Fruit fly (Drosophila melanogaster): Measurements from ENCODE around the gene Ir75b.

Gene Ir75b

dm6 chr3L:17804511-17804910, 15.5 kb downstream of the Ir75b start, which contains the start of gene ais:
ais (minus strand) TSS chr3L:17804715.
- TF ChIP-seq lz (GFP tag; optimal IDR thresholded peaks at IDR 0.05) (peak; percentile 23), Sox14 (GFP tag; optimal IDR thresholded peaks at IDR 0.05) (no peak), cyc (GFP tag; optimal IDR thresholded peaks at IDR 0.05) (no peak), CG34406 (GFP tag; optimal IDR thresholded peaks at IDR 0.05) (peak; percentile 9), CG31627 (GFP tag; optimal IDR thresholded peaks at IDR 0.05) (peak; percentile 10), CG6792 (GFP tag; optimal IDR thresholded peaks at IDR 0.05) (no peak), esn (GFP tag; optimal IDR thresholded peaks at IDR 0.05) (peak; percentile 41), OdsH (GFP tag; optimal IDR thresholded peaks at IDR 0.05) (peak; percentile 42), Sox15 (GFP tag; optimal IDR thresholded peaks at IDR 0.05) (no peak), Hr39 (GFP tag; optimal IDR thresholded peaks at IDR 0.05) (peak; percentile 28), acj6 (GFP tag; optimal IDR thresholded peaks at IDR 0.05) (peak; percentile 17)

- TF ChIP-seq Hr39 (GFP tag; optimal IDR thresholded peaks at IDR 0.05): peak; percentile 15
- TF ChIP-seq eg (GFP tag; IDR thresholded peaks at IDR 0.05): peak; percentile 34; the same call in 2 of the 3 replicates
- TF ChIP-seq Hr4 (GFP tag; optimal IDR thresholded peaks at IDR 0.05): no peak
- TF ChIP-seq CG31627 (GFP tag; optimal IDR thresholded peaks at IDR 0.05): peak; percentile 13
- TF ChIP-seq CG10669 (GFP tag; optimal IDR thresholded peaks at IDR 0.05): no peak
- TF ChIP-seq fkh (GFP tag; optimal IDR thresholded peaks at IDR 0.05): peak; percentile 82
- TF ChIP-seq CG6854 (GFP tag; optimal IDR thresholded peaks at IDR 0.05): no peak
- TF ChIP-seq CG7368 (GFP tag; optimal IDR thresholded peaks at IDR 0.05): peak; percentile 23
- peak; percentile 14 for TF ChIP-seq lz (GFP tag; optimal IDR thresholded peaks at IDR 0.05)
- TF ChIP-seq cyc (GFP tag; optimal IDR thresholded peaks at IDR 0.05): peak; percentile 30
Measured at dm6 chr3L:17802107-17802506, 17.9 kb downstream of the Ir75b start, which contains the start of gene NUCB1. NUCB1 (minus strand) TSS chr3L:17802279.

dm6 chr3L:17797494-17797893, 22.5 kb downstream of the Ir75b start, which contains the start of gene CG42816:
CG42816 (minus strand) TSS chr3L:17797594.
- TF ChIP-seq CG32006 (GFP tag; optimal IDR thresholded peaks at IDR 0.05) (no peak), fd85E (GFP tag; optimal IDR thresholded peaks at IDR 0.05) (no peak), Met (GFP tag; optimal IDR thresholded peaks at IDR 0.05) (no peak), eg (GFP tag; IDR thresholded peaks at IDR 0.05) (no peak), CG16779 (tag; optimal IDR thresholded peaks at IDR 0.05) (no peak), Eip93F (GFP tag; optimal IDR thresholded peaks at IDR 0.05) (no peak), acj6 (GFP tag; optimal IDR thresholded peaks at IDR 0.05) (no peak), CG1621 (tag; optimal IDR thresholded peaks at IDR 0.05) (no peak), ss (GFP tag; optimal IDR thresholded peaks at IDR 0.05) (no peak), pdm3 (GFP tag; optimal IDR thresholded peaks at IDR 0.05) (no peak)

- TF ChIP-seq CG16779 (tag; optimal IDR thresholded peaks at IDR 0.05): no peak
- no peak for TF ChIP-seq lz (GFP tag; optimal IDR thresholded peaks at IDR 0.05)
- peak; percentile 72 for TF ChIP-seq fkh (GFP tag; optimal IDR thresholded peaks at IDR 0.05)
Measured at dm6 chr3L:17791495-17791894, 28.5 kb downstream of the Ir75b start.

dm6 chr3L:17791467-17791494, 28.7 kb downstream of the Ir75b start, which contains the start of gene CG42815:
CG42815 (minus strand) TSS chr3L:17791486.
- TF ChIP-seq Gug (GFP tag; IDR thresholded peaks at IDR 0.05) (no peak), Ets21C (GFP tag; optimal IDR thresholded peaks at IDR 0.05) (no peak), net (GFP tag; optimal IDR thresholded peaks at IDR 0.05) (no peak), Sox14 (GFP tag; optimal IDR thresholded peaks at IDR 0.05) (no peak), achi (GFP tag; optimal IDR thresholded peaks at IDR 0.05) (no peak), CG11762 (GFP tag; optimal IDR thresholded peaks at IDR 0.05; ENCODE audit: insufficient read depth) (no peak), CG34406 (GFP tag; optimal IDR thresholded peaks at IDR 0.05) (no peak), topi (GFP tag; optimal IDR thresholded peaks at IDR 0.05) (no peak), CG4318 (GFP tag; optimal IDR thresholded peaks at IDR 0.05) (no peak), CG11294 (GFP tag; IDR thresholded peaks at IDR 0.05) (no peak), dsx (GFP tag; optimal IDR thresholded peaks at IDR 0.05; ENCODE audit: poor library complexity, severe bottlenecking) (no peak), svp (GFP tag) (no peak), acj6 (GFP tag; optimal IDR thresholded peaks at IDR 0.05) (no peak), CG10631 (GFP tag; optimal IDR thresholded peaks at IDR 0.05) (no peak), eg (GFP tag; IDR thresholded peaks at IDR 0.05) (no peak), Sox102F (GFP tag; optimal IDR thresholded peaks at IDR 0.05) (no peak), Eip93F (GFP tag; optimal IDR thresholded peaks at IDR 0.05) (no peak), Lpt (GFP tag; optimal IDR thresholded peaks at IDR 0.05) (no peak), CG3032 (tag; optimal IDR thresholded peaks at IDR 0.05) (no peak), CG3919 (GFP tag; optimal IDR thresholded peaks at IDR 0.05) (no peak)
